Worm (Caenorhabditis elegans): ENCODE measurements around the gene Y57G11C.1131.

- no peak for TF ChIP-seq unc-62 (GFP tag; optimal IDR thresholded peaks at IDR 0.05)
- no peak for TF ChIP-seq elt-3 (tag; optimal IDR thresholded peaks at IDR 0.05)
- no peak for TF ChIP-seq pha-4 (tag; optimal IDR thresholded peaks at IDR 0.05)
- TF ChIP-seq R02D3.7 (tag; optimal IDR thresholded peaks at IDR 0.05) = no peak
- TF ChIP-seq skn-1 (tag; optimal IDR thresholded peaks at IDR 0.05) = no peak
- no peak for TF ChIP-seq ama-1 (optimal IDR thresholded peaks at IDR 0.05)
- TF ChIP-seq elt-1 (tag; optimal IDR thresholded peaks at IDR 0.05) = no peak
- no peak for TF ChIP-seq ztf-4 (tag; optimal IDR thresholded peaks at IDR 0.05)
These were observed at the start of gene Y57G11C.1131 for ce11 chrIV:14932640-14933039.
